Fruit fly (Drosophila melanogaster) whole organism, embryonic: ENCODE measurements around the gene CG32333.
A peak's percentile ranks its signal among the peaks of the same experiment; 100 is the strongest.

ENCODE experiments used
- ATbp ChIP-seq: fragments of 200-800 bp; sonication (Bioruptor generic); optimal IDR thresholded peaks from 2 replicates; lab custom pipeline; 2017; ENCODE audit warnings: missing biosample characterization, mild to moderate bottlenecking, missing genetic modification characterization, missing genetic modification reagents
- Atf6 ChIP-seq: fragments of 200-800 bp; sonication (Bioruptor generic); IDR thresholded peaks from 2 replicates; pipeline ENCODE4 v1.3.6; 2022; ENCODE audit warnings: missing biosample characterization, missing genetic modification characterization
- CG13287 ChIP-seq: fragments of 200-800 bp; sonication (Bioruptor generic); IDR thresholded peaks from 2 replicates; pipeline ENCODE4 v1.3.6; 2022; ENCODE audit warnings: missing biosample characterization, missing genetic modification characterization; ENCODE audit not compliant: partially characterized antibody
- CG30431 ChIP-seq: fragments of 200-800 bp; sonication (Bioruptor generic); optimal IDR thresholded peaks from 2 replicates; lab custom pipeline; 2017; ENCODE audit warnings: missing biosample characterization, missing genetic modification characterization
- CG4404 ChIP-seq: fragments of 200-800 bp; sonication (Bioruptor generic); IDR thresholded peaks from 2 replicates; pipeline ENCODE4 v1.3.6; 2022; ENCODE audit warnings: missing biosample characterization, missing genetic modification characterization
- insv ChIP-seq, 2 experiments: fragments of 200-800 bp; sonication (Bioruptor generic); optimal IDR thresholded peaks; 3 replicates each; lab custom pipeline; 2016 to 2018; ENCODE audit warnings: missing biosample characterization in 2 of 2, missing genetic modification characterization in 2 of 2
- lola ChIP-seq, 3 experiments: fragments of >200 bp in 2 of 3; fragments of 200-800 bp in 1 of 3; sonication (Bioruptor generic) in 1 of 3; optimal IDR thresholded peaks; 2 replicates each; lab custom pipeline; 2017 to 2019; ENCODE audit warnings: missing biosample characterization in 3 of 3, missing genetic modification characterization in 3 of 3, mild to moderate bottlenecking in 1 of 3, moderate library complexity in 1 of 3

DNA sequence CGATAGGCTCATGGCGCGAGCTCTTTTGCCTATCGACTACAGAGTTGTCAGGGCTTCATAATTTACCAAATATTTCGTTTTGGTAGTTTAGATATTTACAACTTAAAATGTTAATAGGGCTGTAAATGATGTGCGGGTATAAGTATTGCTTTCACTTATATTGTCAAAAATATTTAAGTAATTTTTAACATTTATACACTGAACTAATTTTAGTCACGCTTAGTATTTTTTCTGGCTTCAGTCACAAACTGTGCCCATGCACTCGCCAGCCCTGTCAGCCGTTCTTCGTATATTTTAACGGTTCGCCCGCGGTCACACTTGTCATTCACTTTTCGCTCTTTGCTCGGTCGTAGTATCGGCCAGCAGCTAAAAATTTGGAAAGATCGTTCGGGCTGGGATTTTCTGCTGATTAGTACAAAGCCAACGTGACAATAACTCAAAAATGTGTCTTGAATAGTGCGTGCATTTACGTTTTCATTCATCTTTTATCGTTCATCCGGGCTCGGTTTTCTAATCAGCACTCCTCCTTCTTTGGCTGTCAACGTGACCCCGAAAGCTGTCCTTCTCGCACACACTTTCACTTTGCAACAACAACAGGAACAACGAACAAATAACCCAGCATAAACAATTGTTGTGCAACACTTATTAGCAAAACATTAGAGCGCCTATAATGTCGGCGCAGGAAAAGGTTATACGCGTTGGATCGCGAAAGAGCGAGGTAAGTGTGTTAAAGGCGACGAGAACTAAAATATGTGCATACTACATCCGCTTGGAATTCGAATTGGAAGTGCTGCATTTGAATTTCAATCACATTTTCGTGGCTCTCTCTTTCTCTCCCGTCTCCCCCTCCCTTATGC is 59.0 kb downstream of the CG32333 start, which contains the start of the genes Hmbs and CG2211:
- TF ChIP-seq CG4404 (GFP tag; lab: Robert Waterston, UW) (peak; percentile 78), insv (GFP tag; optimal IDR thresholded peaks at IDR 0.05; lab: Kevin White, UChicago) (peak; percentile 38 to 93), ATbp (no peak), lola (GFP tag; optimal IDR thresholded peaks at IDR 0.05; lab: Kevin White, UChicago) (peak in 1 of 3 experiments; percentile 84), Atf6 (peak; percentile 88), CG30431 (GFP tag; lab: Kevin White, UChicago) (peak; percentile 61), CG13287 (peak; percentile 75)
